Worm (Caenorhabditis elegans) whole organism, L4 larva: ENCODE results near the gene saeg-1.
A peak's percentile ranks its signal among the peaks of the same experiment; 100 is the strongest.

Experiments
- D1046.2 ChIP-seq: fragments of 200-800 bp; sonication (Bioruptor generic); IDR thresholded peaks from 2 replicates; pipeline ENCODE4 v1.3.6; 2022; ENCODE audit warnings: missing genetic modification characterization, missing compliant biosample characterization
- F37D6.2 ChIP-seq: sonication (generic microtip); optimal IDR thresholded peaks from 2 replicates; lab custom pipeline; 2016; ENCODE audit warnings: mild to moderate bottlenecking, missing genetic modification characterization, missing compliant biosample characterization
- F44E2.7 ChIP-seq: fragments of 200-800 bp; sonication (Bioruptor generic); IDR thresholded peaks from 2 replicates; pipeline ENCODE4 v2.1.2; 2022; ENCODE audit warnings: missing genetic modification characterization, missing compliant biosample characterization
- T26A8.4 ChIP-seq: fragments of 200-800 bp; sonication (Bioruptor generic); IDR thresholded peaks from 2 replicates; pipeline ENCODE4 v1.3.6; 2022; ENCODE audit warnings: missing genetic modification characterization, missing compliant biosample characterization
- Y5F2A.4 ChIP-seq: fragments of 200-800 bp; sonication (Bioruptor generic); optimal IDR thresholded peaks from 2 replicates; lab custom pipeline; 2018; ENCODE audit warnings: mild to moderate bottlenecking, missing genetic modification characterization, missing compliant biosample characterization
- aha-1 ChIP-seq: fragments of 150-350 bp; peaks from one replicate; lab custom pipeline; 2014; ENCODE audit warnings: missing biosample characterization, missing genetic modification characterization
- ama-1 ChIP-seq: fragments of 150-350 bp; optimal IDR thresholded peaks from 2 replicates; lab custom pipeline; 2014; ENCODE audit warnings: inconsistent platforms, mixed read lengths
- ceh-28 ChIP-seq: fragments of 150-350 bp; optimal IDR thresholded peaks from 2 replicates; lab custom pipeline; 2014; ENCODE audit warnings: missing biosample characterization, missing genetic modification reagents, missing genetic modification characterization
- ceh-44 ChIP-seq: fragments of 200-800 bp; sonication (Bioruptor generic); IDR thresholded peaks from 2 replicates; pipeline ENCODE4 v1.3.6; 2022; ENCODE audit warnings: missing genetic modification reagents, missing genetic modification characterization, missing compliant biosample characterization
- ctbp-1 ChIP-seq: fragments of 200-800 bp; sonication (Bioruptor generic); IDR thresholded peaks from 2 replicates; pipeline ENCODE4 v1.3.6; 2022; ENCODE audit warnings: missing genetic modification reagents, missing genetic modification characterization, missing compliant biosample characterization
- daf-16 ChIP-seq, 3 experiments: sonication (generic microtip); optimal IDR thresholded peaks; 2 replicates each; lab custom pipeline; 2016 to 2017; ENCODE audit warnings: missing genetic modification characterization in 3 of 3, missing genetic modification reagents in 3 of 3, mild to moderate bottlenecking in 2 of 3, missing compliant biosample characterization in 2 of 3, missing biosample characterization in 1 of 3, moderate library complexity in 1 of 3
- daf-19 ChIP-seq: fragments of 200-800 bp; sonication (Bioruptor generic); conservative IDR thresholded peaks from 2 replicates; pipeline ENCODE4 v1.3.6; 2022; ENCODE audit warnings: missing genetic modification characterization, missing compliant biosample characterization
- daf-8 ChIP-seq: fragments of 200-800 bp; sonication (Bioruptor generic); IDR thresholded peaks from 2 replicates; pipeline ENCODE4 v1.3.6; 2022; ENCODE audit warnings: missing genetic modification characterization, missing compliant biosample characterization
- dmd-6 ChIP-seq: fragments of 200-800 bp; sonication (Bioruptor generic); IDR thresholded peaks from 2 replicates; pipeline ENCODE4 v1.3.6; 2022; ENCODE audit warnings: missing genetic modification reagents, missing genetic modification characterization, missing compliant biosample characterization
- dpl-1 ChIP-seq: fragments of 150-350 bp; optimal IDR thresholded peaks from 2 replicates; lab custom pipeline; 2014; ENCODE audit warnings: missing biosample characterization, missing genetic modification reagents, missing genetic modification characterization
- duxl-1 ChIP-seq: sonication (generic microtip); optimal IDR thresholded peaks from 2 replicates; lab custom pipeline; 2016; ENCODE audit warnings: mild to moderate bottlenecking, missing genetic modification characterization, moderate library complexity, missing compliant biosample characterization; ENCODE audit not compliant: poor library complexity
- hlh-11 ChIP-seq: fragments of 200-800 bp; sonication (Bioruptor generic); optimal IDR thresholded peaks from 2 replicates; lab custom pipeline; 2018; ENCODE audit warnings: mild to moderate bottlenecking, missing genetic modification characterization, missing compliant biosample characterization
- hlh-30 ChIP-seq: sonication (generic microtip); optimal IDR thresholded peaks from 2 replicates; lab custom pipeline; 2017; ENCODE audit warnings: antibody characterized with exemption, mild to moderate bottlenecking, missing genetic modification characterization, missing compliant biosample characterization; ENCODE audit not compliant: insufficient read depth
- hmg-1.1 ChIP-seq: fragments of 200-800 bp; sonication (Bioruptor generic); IDR thresholded peaks from 2 replicates; pipeline ENCODE4 v1.3.6; 2022; ENCODE audit warnings: missing genetic modification reagents, missing genetic modification characterization, missing compliant biosample characterization
- lin-13 ChIP-seq: fragments of 150-350 bp; optimal IDR thresholded peaks from 2 replicates; lab custom pipeline; 2014; ENCODE audit warnings: missing biosample characterization, missing genetic modification reagents, missing genetic modification characterization
- lin-15B ChIP-seq: fragments of 150-350 bp; sonication (generic microtip); optimal IDR thresholded peaks from 3 replicates; lab custom pipeline; 2014; ENCODE audit warnings: missing biosample characterization, missing genetic modification characterization
- lin-29 ChIP-seq: fragments of 200-800 bp; sonication (Bioruptor generic); IDR thresholded peaks from 2 replicates; pipeline ENCODE4 v1.3.6; 2022; ENCODE audit warnings: missing genetic modification reagents, missing genetic modification characterization, missing compliant biosample characterization
- lir-3 ChIP-seq: sonication (generic microtip); optimal IDR thresholded peaks from 2 replicates; lab custom pipeline; 2016; ENCODE audit warnings: mild to moderate bottlenecking, missing genetic modification characterization, missing compliant biosample characterization
- lsy-2 ChIP-seq, 2 experiments: fragments of 150-350 bp in 1 of 2; sonication (generic microtip) in 1 of 2; optimal IDR thresholded peaks; 2 replicates each; lab custom pipeline; 2014 to 2017; ENCODE audit warnings: missing biosample characterization in 2 of 2, missing genetic modification characterization in 2 of 2
- madf-5 ChIP-seq, 2 experiments: fragments of 200-800 bp; sonication (Bioruptor generic); IDR thresholded peaks; 2 replicates each; pipeline ENCODE4 v1.3.6; 2022; ENCODE audit warnings: missing compliant biosample characterization in 2 of 2, missing genetic modification characterization in 2 of 2
- mes-2 ChIP-seq: sonication (generic microtip); optimal IDR thresholded peaks from 2 replicates; lab custom pipeline; 2016; ENCODE audit warnings: missing genotype, mild to moderate bottlenecking, missing genetic modification characterization, missing compliant biosample characterization; ENCODE audit not compliant: poor library complexity, severe bottlenecking
- nhr-11 ChIP-seq: fragments of 150-350 bp; optimal IDR thresholded peaks from 2 replicates; lab custom pipeline; 2014; ENCODE audit warnings: missing biosample characterization, missing genetic modification characterization
- nhr-25 ChIP-seq: sonication (generic microtip); optimal IDR thresholded peaks from 2 replicates; lab custom pipeline; 2017; ENCODE audit warnings: missing genetic modification characterization, mild to moderate bottlenecking, missing compliant biosample characterization, antibody characterized with exemption, moderate library complexity, borderline replicate concordance; ENCODE audit not compliant: insufficient read depth
- nhr-48 ChIP-seq: sonication (generic microtip); optimal IDR thresholded peaks from 2 replicates; lab custom pipeline; 2016; ENCODE audit warnings: mild to moderate bottlenecking, missing genetic modification characterization, missing compliant biosample characterization
- nhr-6 ChIP-seq: fragments of 150-350 bp; optimal IDR thresholded peaks from 2 replicates; lab custom pipeline; 2014; ENCODE audit warnings: missing biosample characterization, missing genetic modification characterization
- pha-4 ChIP-seq, 2 experiments: fragments of 150-350 bp in 1 of 2; fragments of 200-800 bp in 1 of 2; sonication (Bioruptor generic) in 1 of 2; IDR thresholded peaks in 1 of 2; optimal IDR thresholded peaks in 1 of 2; 2 replicates each; pipeline versions ENCODE4 v1.3.6 to Lab custom; 2014 to 2022; ENCODE audit warnings: missing genetic modification characterization in 2 of 2, missing genetic modification reagents in 2 of 2, missing biosample characterization in 1 of 2, missing compliant biosample characterization in 1 of 2
- pqm-1 ChIP-seq: sonication (generic microtip); optimal IDR thresholded peaks from 2 replicates; lab custom pipeline; 2017; ENCODE audit warnings: missing biosample characterization, missing genetic modification characterization
- rbr-2 ChIP-seq: sonication (generic microtip); optimal IDR thresholded peaks from 2 replicates; lab custom pipeline; 2016; ENCODE audit warnings: missing genotype, missing genetic modification characterization, missing compliant biosample characterization
- saeg-2 ChIP-seq: fragments of 200-800 bp; sonication (Bioruptor generic); IDR thresholded peaks from 2 replicates; pipeline ENCODE4 v1.3.6; 2022; ENCODE audit warnings: missing genetic modification reagents, missing genetic modification characterization, missing compliant biosample characterization
- set-16 ChIP-seq: fragments of 200-800 bp; sonication (Bioruptor generic); IDR thresholded peaks from 2 replicates; pipeline ENCODE4 v1.3.6; 2022; ENCODE audit warnings: missing genetic modification reagents, missing genetic modification characterization, missing compliant biosample characterization
- skn-1 ChIP-seq: fragments of 150-350 bp; optimal IDR thresholded peaks from 2 replicates; lab custom pipeline; 2014; ENCODE audit warnings: missing biosample characterization, missing genetic modification characterization
- snpc-1.2 ChIP-seq: fragments of 200-800 bp; sonication (Bioruptor generic); IDR thresholded peaks from 2 replicates; pipeline ENCODE4 v1.3.6; 2022; ENCODE audit warnings: missing genetic modification reagents, missing genetic modification characterization, missing compliant biosample characterization
- spr-1 ChIP-seq: sonication (generic microtip); optimal IDR thresholded peaks from 2 replicates; lab custom pipeline; 2016; ENCODE audit warnings: mild to moderate bottlenecking, missing genetic modification characterization, missing compliant biosample characterization
- unc-39 ChIP-seq: sonication (generic microtip); optimal IDR thresholded peaks from 2 replicates; lab custom pipeline; 2017; ENCODE audit warnings: missing biosample characterization, missing genetic modification characterization
- unc-62 ChIP-seq, 3 experiments: fragments of 150-350 bp in 1 of 3; sonication (generic microtip); optimal IDR thresholded peaks in 2 of 3; peaks in 1 of 3; 1 replicate in 1 of 3; 2 replicates in 2 of 3; lab custom pipeline; 2014 to 2017; ENCODE audit warnings: missing biosample characterization in 3 of 3, missing genetic modification characterization in 3 of 3, missing genetic modification reagents in 3 of 3, missing genotype in 1 of 3
- vab-7 ChIP-seq: fragments of 200-800 bp; sonication (Bioruptor generic); IDR thresholded peaks from 2 replicates; pipeline ENCODE4 v1.3.6; 2022; ENCODE audit warnings: missing genetic modification reagents, missing genetic modification characterization, missing compliant biosample characterization
- zag-1 ChIP-seq: fragments of 150-350 bp; optimal IDR thresholded peaks from 2 replicates; lab custom pipeline; 2014; ENCODE audit warnings: missing biosample characterization, missing genetic modification characterization
- zfp-2 ChIP-seq: sonication (generic microtip); optimal IDR thresholded peaks from 2 replicates; lab custom pipeline; 2016; ENCODE audit warnings: mild to moderate bottlenecking, missing genetic modification characterization, missing compliant biosample characterization
- zip-2 ChIP-seq: fragments of 150-350 bp; optimal IDR thresholded peaks from 2 replicates; lab custom pipeline; 2014; ENCODE audit warnings: missing biosample characterization, missing genetic modification characterization
- ztf-7 ChIP-seq: fragments of 150-350 bp; optimal IDR thresholded peaks from 2 replicates; lab custom pipeline; 2014; ENCODE audit warnings: missing biosample characterization, missing genetic modification characterization

The saeg-1 gene

ce11 chrV:10894601-10895000 is 29.1 kb upstream of the saeg-1 start, which contains the start of the genes F32D8.14 and F32D8.5 (continued):
- no peak for TF ChIP-seq D1046.2 (GFP tag; lab: Robert Waterston, UW)
- peak; percentile 83 for TF ChIP-seq dpl-1 (GFP tag; lab: Kevin White, UChicago)
- peak in 1 of 2 experiments; percentile 90 for TF ChIP-seq lsy-2 (tag; optimal IDR thresholded peaks at IDR 0.05; lab: Kevin White, UChicago)
- peak; percentile 59 for TF ChIP-seq T26A8.4 (GFP tag; lab: Robert Waterston, UW)
- TF ChIP-seq vab-7 = peak; percentile 35; the same call in 1 of the 2 replicates
- peak; percentile 74 for TF ChIP-seq duxl-1 (tag; lab: Kevin White, UChicago)
- TF ChIP-seq lin-29 (GFP tag; lab: Robert Waterston, UW) = no peak
- peak; percentile 63 for TF ChIP-seq hmg-1.1 (GFP tag; lab: Robert Waterston, UW)
- peak; percentile 56 for TF ChIP-seq ztf-7 (tag; lab: Kevin White, UChicago)
- TF ChIP-seq Y5F2A.4 = no peak
- TF ChIP-seq pqm-1 (tag; lab: Kevin White, UChicago) = peak; percentile 1
- no peak for TF ChIP-seq zfp-2 (tag; lab: Kevin White, UChicago)
- peak; percentile 54 for TF ChIP-seq rbr-2
- TF ChIP-seq F37D6.2 = peak; percentile 39
- TF ChIP-seq snpc-1.2 (GFP tag; lab: Robert Waterston, UW) = no peak
- TF ChIP-seq pha-4 (GFP tag; IDR thresholded peaks at IDR 0.05; lab: Robert Waterston, UW) = no peak
- peak; percentile 4 for TF ChIP-seq pha-4 (tag; optimal IDR thresholded peaks at IDR 0.05; lab: Kevin White, UChicago)
- TF ChIP-seq spr-1 = peak; percentile 32
- no peak for TF ChIP-seq ama-1 (lab: Kevin White, UChicago)
- peak in 1 of 2 experiments; percentile 84 for TF ChIP-seq unc-62 (GFP tag; optimal IDR thresholded peaks at IDR 0.05 in 1 of 2; lab: Kevin White, UChicago)
- no peak for TF ChIP-seq unc-62 (tag; optimal IDR thresholded peaks at IDR 0.05; lab: Kevin White, UChicago)
- no peak for TF ChIP-seq nhr-25 (tag; lab: Kevin White, UChicago)
- TF ChIP-seq set-16 (GFP tag; lab: Robert Waterston, UW) = no peak
- TF ChIP-seq daf-8 (GFP tag; lab: Robert Waterston, UW) = no peak
- peak; percentile 68 for TF ChIP-seq nhr-6 (tag; lab: Kevin White, UChicago)
- peak; percentile 30 for TF ChIP-seq nhr-11 (tag; lab: Kevin White, UChicago)
- TF ChIP-seq lin-13 (GFP tag; lab: Kevin White, UChicago) = peak; percentile 79
- no peak for TF ChIP-seq lin-15B (tag; lab: Kevin White, UChicago)
- TF ChIP-seq mes-2 (tag; lab: Kevin White, UChicago) = peak; percentile 98
- peak; percentile 49 for TF ChIP-seq hlh-30 (tag; lab: Kevin White, UChicago)
- no peak for TF ChIP-seq saeg-2 (GFP tag; lab: Robert Waterston, UW)

- TF ChIP-seq ceh-44 (no peak), aha-1 (tag; lab: Kevin White, UChicago) (peak; percentile 57)
These were observed 28.1 kb upstream of the saeg-1 start, which contains the start of gene F32D8.4 for ce11 chrV:10893510-10894128. F32D8.4 (minus strand) TSS chrV:10893560.

ce11 chrV:10890980-10891379 is 25.5 kb upstream of the saeg-1 start, which contains the start of gene F32D8.12:
F32D8.12 (minus strand) TSS chrV:10891027.
- TF ChIP-seq vab-7 = no peak
- no peak for TF ChIP-seq Y5F2A.4
- peak in 1 of 2 experiments; percentile 57 for TF ChIP-seq lsy-2 (tag; optimal IDR thresholded peaks at IDR 0.05; lab: Kevin White, UChicago)
- no peak for TF ChIP-seq zag-1 (tag; lab: Kevin White, UChicago)
- no peak for TF ChIP-seq daf-19 (GFP tag; lab: Robert Waterston, UW)
- TF ChIP-seq lin-13 (GFP tag; lab: Kevin White, UChicago) = no peak
- TF ChIP-seq skn-1 = no peak
- no peak for TF ChIP-seq lir-3
- 0 out of 2 replicates have a peak, but pooled peaks have one; percentile 17 for TF ChIP-seq ctbp-1
- TF ChIP-seq hlh-11 = peak; percentile 45
- peak; percentile 58 for TF ChIP-seq dmd-6 (GFP tag; lab: Robert Waterston, UW)
- TF ChIP-seq set-16 (GFP tag; lab: Robert Waterston, UW) = no peak
- no peak for TF ChIP-seq ceh-28 (tag; lab: Kevin White, UChicago)
- peak; percentile 6 for TF ChIP-seq nhr-48 (tag; lab: Kevin White, UChicago)
- no peak for TF ChIP-seq lin-29 (GFP tag; lab: Robert Waterston, UW)
- TF ChIP-seq unc-39 (tag; lab: Kevin White, UChicago) = no peak
- TF ChIP-seq F44E2.7 (GFP tag; lab: Robert Waterston, UW) = no peak
- no peak for TF ChIP-seq madf-5 (GFP tag; IDR thresholded peaks at IDR 0.05; lab: Robert Waterston, UW)
- peak; percentile 47 for TF ChIP-seq nhr-11 (tag; lab: Kevin White, UChicago)
- no peak for TF ChIP-seq daf-16 (GFP tag; optimal IDR thresholded peaks at IDR 0.05; lab: Kevin White, UChicago)
- TF ChIP-seq daf-16 (tag; optimal IDR thresholded peaks at IDR 0.05; lab: Kevin White, UChicago) = peak; percentile 58
- TF ChIP-seq zip-2 = no peak
